Worm (Caenorhabditis elegans) whole organism, mixed stage, embryonic: ENCODE results near the gene lrch-1.

Experiments
- ces-1 ChIP-seq: fragments of 150-350 bp; optimal IDR thresholded peaks from 2 replicates; lab custom pipeline; 2014; ENCODE audit warnings: missing biosample characterization, missing genetic modification reagents, missing genetic modification characterization
- elt-3 ChIP-seq: fragments of 150-350 bp; optimal IDR thresholded peaks from 2 replicates; lab custom pipeline; 2014; ENCODE audit warnings: missing biosample characterization, missing genetic modification characterization
- hlh-1 ChIP-seq: fragments of 150-350 bp; optimal IDR thresholded peaks from 2 replicates; lab custom pipeline; 2014; ENCODE audit warnings: missing biosample characterization, missing genetic modification reagents, missing genetic modification characterization
- lsy-2 ChIP-seq: fragments of 150-350 bp; optimal IDR thresholded peaks from 2 replicates; lab custom pipeline; 2014; ENCODE audit warnings: missing biosample characterization, missing genetic modification characterization
- nhr-12 ChIP-seq: fragments of 150-350 bp; optimal IDR thresholded peaks from 2 replicates; lab custom pipeline; 2014; ENCODE audit warnings: missing biosample characterization, missing genetic modification characterization
- nhr-237 ChIP-seq: fragments of 150-350 bp; optimal IDR thresholded peaks from 2 replicates; lab custom pipeline; 2014; ENCODE audit warnings: missing biosample characterization, missing genetic modification characterization
- snpc-4 ChIP-seq: fragments of 150-350 bp; optimal IDR thresholded peaks from 2 replicates; lab custom pipeline; 2014; ENCODE audit warnings: missing biosample characterization, missing genetic modification characterization
- unc-120 ChIP-seq: sonication (generic microtip); optimal IDR thresholded peaks from 2 replicates; lab custom pipeline; 2017; ENCODE audit warnings: missing genetic modification characterization, missing compliant biosample characterization; ENCODE audit not compliant: poor library complexity, severe bottlenecking

DNA sequence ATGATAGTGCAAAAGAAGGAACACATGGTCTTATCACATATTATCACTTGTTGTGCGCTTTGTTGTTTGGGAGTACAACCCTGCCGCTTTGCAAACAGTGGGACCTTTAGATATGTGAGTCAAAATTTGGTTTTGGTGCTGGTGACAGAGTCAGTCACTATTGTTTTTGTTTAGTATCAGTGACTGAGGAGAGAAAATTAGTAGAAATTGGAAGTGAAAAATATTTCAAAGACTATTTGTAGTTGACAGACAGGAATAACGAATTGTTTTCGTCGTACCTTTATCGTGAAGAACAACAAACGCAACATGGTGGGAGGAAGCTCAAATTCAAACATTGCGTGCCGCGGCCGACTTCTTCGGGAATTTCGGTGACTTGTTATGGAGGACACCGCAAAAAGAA, at the start of gene lrch-1:
- TF ChIP-seq nhr-237 = no peak
- TF ChIP-seq ces-1 (GFP tag; lab: Kevin White, UChicago) = no peak
- TF ChIP-seq nhr-12 (tag; lab: Kevin White, UChicago) = no peak
- no peak for TF ChIP-seq elt-3 (tag; lab: Kevin White, UChicago)
- TF ChIP-seq snpc-4 (tag; lab: Kevin White, UChicago) = no peak
- no peak for TF ChIP-seq lsy-2
- no peak for TF ChIP-seq unc-120 (tag; lab: Kevin White, UChicago)
- no peak for TF ChIP-seq hlh-1 (tag; lab: Kevin White, UChicago)
